Fruit fly (Drosophila melanogaster) whole organism: ENCODE measurements around the gene fd96Ca.

Experiments used
- CG8478 ChIP-seq: fragments of >200 bp; optimal IDR thresholded peaks from 2 replicates; lab custom pipeline; 2018; ENCODE audit warnings: inconsistent platforms
- Dll ChIP-seq: fragments of >200 bp; optimal IDR thresholded peaks from 2 replicates; lab custom pipeline; 2017
- EcR ChIP-seq, 2 experiments: fragments of >200 bp; optimal IDR thresholded peaks; 2 replicates each; lab custom pipeline; 2017; ENCODE audit warnings: missing biosample characterization in 2 of 2, missing genetic modification characterization in 2 of 2, missing genetic modification reagents in 2 of 2
- pan ChIP-seq: fragments of >200 bp; optimal IDR thresholded peaks from 2 replicates; lab custom pipeline; 2017
- usp ChIP-seq: fragments of >200 bp; optimal IDR thresholded peaks from 2 replicates; lab custom pipeline; 2017; ENCODE audit warnings: missing biosample characterization, missing genetic modification characterization, mixed read lengths

dm6 chr3R:25046023-25046422 is 36.5 kb upstream of the fd96Ca start, which contains the start of gene CG11786:
- no peak for TF ChIP-seq CG8478
- TF ChIP-seq Dll (lab: Kevin White, UChicago) = no peak
- no peak for TF ChIP-seq usp
- TF ChIP-seq pan (lab: Kevin White, UChicago) = no peak
- no peak for TF ChIP-seq EcR (GFP tag; optimal IDR thresholded peaks at IDR 0.05; lab: Kevin White, UChicago)
